Fruit fly (Drosophila melanogaster): ENCODE data around the gene Lectin-galC1.
A peak's percentile ranks its signal among the peaks of the same experiment; 100 is the strongest.

The Lectin-galC1 gene

DNA sequence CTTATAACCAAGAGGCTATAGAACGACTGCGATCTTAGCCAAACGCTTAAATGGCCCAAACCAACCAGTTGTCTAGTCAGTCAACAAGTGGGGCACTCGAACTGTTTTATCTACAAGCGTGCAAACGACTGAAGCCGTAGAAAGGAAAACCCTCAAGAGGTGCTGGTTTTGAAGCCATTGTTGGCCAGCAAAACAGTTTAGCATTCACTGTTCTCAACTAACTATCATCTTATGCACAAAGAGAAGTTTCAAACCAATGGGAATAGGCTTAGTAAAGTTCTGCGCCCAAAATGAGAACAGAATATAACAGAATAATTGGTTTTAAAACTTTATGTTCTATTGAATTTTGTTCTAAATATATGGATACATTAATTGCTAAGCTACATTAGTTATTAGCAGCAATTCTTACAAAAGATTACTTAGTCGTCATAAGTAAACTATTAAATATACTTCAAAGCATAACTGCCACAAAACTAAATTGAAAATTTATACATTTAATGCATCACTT lies 23.5 kb upstream of the Lectin-galC1 start, which contains the start of gene CG31798 (continued):
- TF ChIP-seq CG10979 (tag; optimal IDR thresholded peaks at IDR 0.05) (no peak), kay (GFP tag; optimal IDR thresholded peaks at IDR 0.05) (no peak), otp (GFP tag; IDR thresholded peaks at IDR 0.05) (no peak), CG2712 (tag; optimal IDR thresholded peaks at IDR 0.05) (no peak), Ptx1 (GFP tag; IDR thresholded peaks at IDR 0.05) (no peak), CG13624 (GFP tag; optimal IDR thresholded peaks at IDR 0.05) (no peak), Myb (GFP tag; optimal IDR thresholded peaks at IDR 0.05) (no peak), CG4617 (GFP tag; optimal IDR thresholded peaks at IDR 0.05; ENCODE audit: borderline replicate concordance) (no peak), pan (optimal IDR thresholded peaks at IDR 0.05) (no peak), pan (GFP tag; optimal IDR thresholded peaks at IDR 0.05 in 1 of 2, IDR thresholded peaks at IDR 0.05 in 1 of 2) (no peak), wek (GFP tag; optimal IDR thresholded peaks at IDR 0.05) (no peak), ara (GFP tag; IDR thresholded peaks at IDR 0.05) (no peak), Pdp1 (GFP tag; optimal IDR thresholded peaks at IDR 0.05) (no peak), CG15011 (GFP tag; optimal IDR thresholded peaks at IDR 0.05) (no peak), CG4282 (GFP tag; optimal IDR thresholded peaks at IDR 0.05) (no peak), Adf1 (GFP tag; IDR thresholded peaks at IDR 0.05) (no peak), ham (GFP tag; IDR thresholded peaks at IDR 0.05) (no peak), ac (GFP tag; optimal IDR thresholded peaks at IDR 0.05) (no peak), Dfd (GFP tag; optimal IDR thresholded peaks at IDR 0.05) (no peak), CG1603 (tag; optimal IDR thresholded peaks at IDR 0.05) (no peak), zfh2 (GFP tag; optimal IDR thresholded peaks at IDR 0.05) (no peak), CG12219 (GFP tag; optimal IDR thresholded peaks at IDR 0.05) (no peak), dysf (GFP tag; IDR thresholded peaks at IDR 0.05) (0 out of 3 replicates have a peak, but pooled peaks have one; percentile 20), MTF-1 (GFP tag; optimal IDR thresholded peaks at IDR 0.05; ENCODE audit: borderline replicate concordance) (no peak), usp (GFP tag; optimal IDR thresholded peaks at IDR 0.05) (no peak), CG10431 (GFP tag; optimal IDR thresholded peaks at IDR 0.05) (no peak), sna (GFP tag; IDR thresholded peaks at IDR 0.05; ENCODE audit: partially characterized antibody) (no peak), aop (GFP tag; IDR thresholded peaks at IDR 0.05) (no peak), ATbp (GFP tag; optimal IDR thresholded peaks at IDR 0.05) (no peak), Rfx (GFP tag; IDR thresholded peaks at IDR 0.05) (no peak), eyg (GFP tag; optimal IDR thresholded peaks at IDR 0.05) (no peak), CG10565 (GFP tag; optimal IDR thresholded peaks at IDR 0.05) (no peak), CG7839 (tag; optimal IDR thresholded peaks at IDR 0.05) (no peak), Sox100B (GFP tag; optimal IDR thresholded peaks at IDR 0.05) (no peak), lov (optimal IDR thresholded peaks at IDR 0.05) (no peak), lov (GFP tag; IDR thresholded peaks at IDR 0.05) (no peak), CG12659 (GFP tag; optimal IDR thresholded peaks at IDR 0.05) (no peak), NC2α (GFP tag; optimal IDR thresholded peaks at IDR 0.05) (no peak), CG16779 (GFP tag; IDR thresholded peaks at IDR 0.05) (no peak), CG7963 (GFP tag; IDR thresholded peaks at IDR 0.05; ENCODE audit: partially characterized antibody) (peak; percentile 11; the same call in 1 of the 3 replicates), Max (GFP tag; optimal IDR thresholded peaks at IDR 0.05) (no peak), exex (tag; optimal IDR thresholded peaks at IDR 0.05) (no peak), gcm (GFP tag; optimal IDR thresholded peaks at IDR 0.05) (no peak), danr (GFP tag; IDR thresholded peaks at IDR 0.05) (no peak), Six4 (GFP tag; optimal IDR thresholded peaks at IDR 0.05) (no peak), corto (GFP tag; optimal IDR thresholded peaks at IDR 0.05) (no peak), Tbp (GFP tag; optimal IDR thresholded peaks at IDR 0.05) (no peak), CG10654 (GFP tag; optimal IDR thresholded peaks at IDR 0.05) (no peak), Fer1 (GFP tag; optimal IDR thresholded peaks at IDR 0.05) (no peak), vnd (GFP tag; IDR thresholded peaks at IDR 0.05; ENCODE audit: partially characterized antibody) (no peak), CG9215 (GFP tag; IDR thresholded peaks at IDR 0.05) (no peak), CG1529 (GFP tag; optimal IDR thresholded peaks at IDR 0.05) (no peak)

All from whole organism, embryonic.